ENCODE assay signal across 6 worm cellular contexts in genomic region chrX:5854452-5855234, ce11.
A peak's percentile ranks its signal among the peaks of the same experiment; 100 is the strongest.
TF ChIP-seq lines count a peak whose summit lies in the region.

No protein-coding gene starts in this region.

TF ChIP-seq in whole organism, L1 larva, 84 proteins besides CTCF, POLR2A, EP300 and RAD21 (continues in another document):
- TF ChIP-seq ces-1 (GFP tag; optimal IDR thresholded peaks at IDR 0.05; lab: Kevin White, UChicago) (no peak), unc-98 (GFP tag; IDR thresholded peaks at IDR 0.05; lab: Robert Waterston, UW) (no peak), C04F5.9 (tag; optimal IDR thresholded peaks at IDR 0.05; lab: Kevin White, UChicago) (no peak), aly-2 (tag; optimal IDR thresholded peaks at IDR 0.05; lab: Kevin White, UChicago) (no peak), blmp-1 (tag; optimal IDR thresholded peaks at IDR 0.05; lab: Kevin White, UChicago) (peak; percentile 95), fkh-10 (GFP tag; optimal IDR thresholded peaks at IDR 0.05; lab: Kevin White, UChicago) (no peak), sox-4 (tag; optimal IDR thresholded peaks at IDR 0.05; lab: Kevin White, UChicago) (no peak), swsn-7 (tag; optimal IDR thresholded peaks at IDR 0.05; lab: Kevin White, UChicago) (no peak), hlh-17 (GFP tag; optimal IDR thresholded peaks at IDR 0.05; lab: Kevin White, UChicago; ENCODE audit: borderline replicate concordance) (no peak), nhr-85 (tag; lab: Kevin White, UChicago) (peak; percentile 70), zag-1 (tag; optimal IDR thresholded peaks at IDR 0.05; lab: Kevin White, UChicago) (no peak), aha-1 (tag; optimal IDR thresholded peaks at IDR 0.05; lab: Kevin White, UChicago) (no peak), snu-23 (GFP tag; optimal IDR thresholded peaks at IDR 0.05; lab: Kevin White, UChicago) (no peak), ceh-63 (GFP tag; optimal IDR thresholded peaks at IDR 0.05; lab: Kevin White, UChicago) (no peak), elt-3 (tag; optimal IDR thresholded peaks at IDR 0.05; lab: Kevin White, UChicago) (peak in 2 of 6 experiments; percentile 39 to 55), snpc-4 (tag; optimal IDR thresholded peaks at IDR 0.05; lab: Kevin White, UChicago) (no peak)

TF ChIP-seq in whole organism, L2 larva, 48 proteins besides CTCF, POLR2A, EP300 and RAD21:
- peak; percentile 4 for TF ChIP-seq nhr-25 (tag; optimal IDR thresholded peaks at IDR 0.05; lab: Kevin White, UChicago)
- no peak for TF ChIP-seq ztf-4 (tag; optimal IDR thresholded peaks at IDR 0.05; lab: Kevin White, UChicago)
- TF ChIP-seq blmp-1 (tag; optimal IDR thresholded peaks at IDR 0.05; lab: Kevin White, UChicago; ENCODE audit: insufficient read depth): peak; percentile 64

TF ChIP-seq in whole organism, L4 larva, 104 proteins besides CTCF, POLR2A, EP300 and RAD21:
- no peak for TF ChIP-seq mdl-1 (tag; optimal IDR thresholded peaks at IDR 0.05; lab: Kevin White, UChicago)
- TF ChIP-seq fkh-10 (GFP tag; optimal IDR thresholded peaks at IDR 0.05; lab: Kevin White, UChicago): no peak
- TF ChIP-seq mxl-3 (GFP tag; optimal IDR thresholded peaks at IDR 0.05; lab: Kevin White, UChicago): peak; percentile 4
- TF ChIP-seq ceh-28 (tag; optimal IDR thresholded peaks at IDR 0.05; lab: Kevin White, UChicago): no peak
- TF ChIP-seq zip-2 (tag; optimal IDR thresholded peaks at IDR 0.05; lab: Kevin White, UChicago): no peak
- peak in 1 of 2 experiments; percentile 57 for TF ChIP-seq unc-62 (GFP tag; optimal IDR thresholded peaks at IDR 0.05 in 1 of 2; lab: Kevin White, UChicago)
- no peak for TF ChIP-seq unc-62 (tag; optimal IDR thresholded peaks at IDR 0.05; lab: Kevin White, UChicago)
- TF ChIP-seq ceh-20 (GFP tag; IDR thresholded peaks at IDR 0.05; lab: Robert Waterston, UW): no peak

TF ChIP-seq in whole organism, late embryonic, 69 proteins besides CTCF, POLR2A, EP300 and RAD21:
- TF ChIP-seq unc-86 (tag; optimal IDR thresholded peaks at IDR 0.05; lab: Kevin White, UChicago) (no peak), npax-4 (tag; optimal IDR thresholded peaks at IDR 0.05; lab: Kevin White, UChicago) (no peak), unc-55 (GFP tag; optimal IDR thresholded peaks at IDR 0.05; lab: Kevin White, UChicago) (peak; percentile 62), odd-2 (tag; optimal IDR thresholded peaks at IDR 0.05; lab: Kevin White, UChicago) (no peak), nhr-232 (tag; optimal IDR thresholded peaks at IDR 0.05; lab: Kevin White, UChicago) (no peak), F13H6.1 (tag; optimal IDR thresholded peaks at IDR 0.05; lab: Kevin White, UChicago) (no peak)

TF ChIP-seq in whole organism, midembryonic, 9 proteins besides CTCF, POLR2A, EP300 and RAD21:
- TF ChIP-seq tab-1 (GFP tag; IDR thresholded peaks at IDR 0.05; lab: Robert Waterston, UW) (no peak), flt-1 (GFP tag; IDR thresholded peaks at IDR 0.05; lab: Robert Waterston, UW) (no peak), T22C8.4 (GFP tag; IDR thresholded peaks at IDR 0.05; lab: Robert Waterston, UW) (0 out of 2 replicates have a peak, but pooled peaks have one; percentile 16)
TF ChIP-seq in whole organism, midembryonic: peak in this region for 1.

TF ChIP-seq in whole organism, mixed stage, embryonic, 35 proteins besides CTCF, POLR2A, EP300 and RAD21:
- TF ChIP-seq unc-62 (GFP tag; optimal IDR thresholded peaks at IDR 0.05; lab: Kevin White, UChicago) (peak; percentile 76), ceh-43 (GFP tag; optimal IDR thresholded peaks at IDR 0.05; lab: Kevin White, UChicago) (no peak)
